Worm (Caenorhabditis elegans) whole organism, mixed stage, embryonic: Measurements from ENCODE around the gene Y75B12B.13.

Source experiments
- M03D4.4 ChIP-seq: sonication (generic microtip); optimal IDR thresholded peaks from 2 replicates; lab custom pipeline; 2017; ENCODE audit warnings: mild to moderate bottlenecking, missing genetic modification characterization, missing compliant biosample characterization
- bed-3 ChIP-seq: fragments of 200-800 bp; sonication (Bioruptor generic); optimal IDR thresholded peaks from 3 replicates; lab custom pipeline; 2018; ENCODE audit warnings: mild to moderate bottlenecking, missing genetic modification characterization, moderate library complexity, missing compliant biosample characterization
- blmp-1 ChIP-seq: fragments of 150-350 bp; optimal IDR thresholded peaks from 2 replicates; lab custom pipeline; 2014; ENCODE audit warnings: missing biosample characterization, missing genetic modification characterization
- ceh-39 ChIP-seq: fragments of 150-350 bp; optimal IDR thresholded peaks from 2 replicates; lab custom pipeline; 2014; ENCODE audit warnings: missing biosample characterization, missing genetic modification characterization
- ceh-43 ChIP-seq: fragments of 200-800 bp; sonication (Bioruptor generic); optimal IDR thresholded peaks from 2 replicates; lab custom pipeline; 2018; ENCODE audit warnings: mild to moderate bottlenecking, missing genetic modification characterization, moderate library complexity, missing compliant biosample characterization
- ceh-83 ChIP-seq: fragments of 200-800 bp; sonication (Bioruptor generic); optimal IDR thresholded peaks from 2 replicates; lab custom pipeline; 2018; ENCODE audit warnings: mild to moderate bottlenecking, missing genetic modification characterization, missing compliant biosample characterization
- ces-1 ChIP-seq: fragments of 150-350 bp; optimal IDR thresholded peaks from 2 replicates; lab custom pipeline; 2014; ENCODE audit warnings: missing biosample characterization, missing genetic modification reagents, missing genetic modification characterization
- cnd-1 ChIP-seq: fragments of 200-800 bp; sonication (Bioruptor generic); optimal IDR thresholded peaks from 2 replicates; lab custom pipeline; 2018; ENCODE audit warnings: mild to moderate bottlenecking, missing genetic modification characterization, missing compliant biosample characterization
- drap-1 ChIP-seq: fragments of 200-800 bp; sonication (Bioruptor generic); optimal IDR thresholded peaks from 3 replicates; lab custom pipeline; 2018; ENCODE audit warnings: mild to moderate bottlenecking, missing genetic modification characterization, missing compliant biosample characterization
- elt-1 ChIP-seq: sonication (generic microtip); optimal IDR thresholded peaks from 2 replicates; lab custom pipeline; 2017; ENCODE audit warnings: missing genetic modification characterization, mild to moderate bottlenecking, missing compliant biosample characterization, antibody characterized with exemption, moderate library complexity, borderline replicate concordance; ENCODE audit not compliant: insufficient read depth
- ham-2 ChIP-seq: fragments of 200-800 bp; sonication (Bioruptor generic); optimal IDR thresholded peaks from 2 replicates; lab custom pipeline; 2018; ENCODE audit warnings: mild to moderate bottlenecking, missing genetic modification characterization, missing compliant biosample characterization
- hlh-1 ChIP-seq: fragments of 150-350 bp; optimal IDR thresholded peaks from 2 replicates; lab custom pipeline; 2014; ENCODE audit warnings: missing biosample characterization, missing genetic modification reagents, missing genetic modification characterization
- lin-13 ChIP-seq: fragments of 150-350 bp; optimal IDR thresholded peaks from 2 replicates; lab custom pipeline; 2014; ENCODE audit warnings: missing biosample characterization, missing genetic modification characterization
- lsy-2 ChIP-seq: fragments of 150-350 bp; optimal IDR thresholded peaks from 2 replicates; lab custom pipeline; 2014; ENCODE audit warnings: missing biosample characterization, missing genetic modification characterization
- mep-1 ChIP-seq: fragments of 150-350 bp; optimal IDR thresholded peaks from 2 replicates; lab custom pipeline; 2017; ENCODE audit warnings: missing biosample characterization, missing genetic modification reagents, missing genetic modification characterization, inconsistent platforms
- mls-2 ChIP-seq: sonication (generic microtip); optimal IDR thresholded peaks from 2 replicates; lab custom pipeline; 2016; ENCODE audit warnings: mild to moderate bottlenecking, missing genetic modification characterization, moderate library complexity, missing compliant biosample characterization
- nhr-12 ChIP-seq: fragments of 150-350 bp; optimal IDR thresholded peaks from 2 replicates; lab custom pipeline; 2014; ENCODE audit warnings: missing biosample characterization, missing genetic modification characterization
- nhr-2 ChIP-seq: fragments of 150-350 bp; optimal IDR thresholded peaks from 2 replicates; lab custom pipeline; 2014; ENCODE audit warnings: missing biosample characterization, missing genetic modification characterization
- nhr-237 ChIP-seq: fragments of 150-350 bp; optimal IDR thresholded peaks from 2 replicates; lab custom pipeline; 2014; ENCODE audit warnings: missing biosample characterization, missing genetic modification characterization
- nhr-28 ChIP-seq: fragments of 150-350 bp; optimal IDR thresholded peaks from 2 replicates; lab custom pipeline; 2014; ENCODE audit warnings: missing biosample characterization, missing genetic modification characterization
- nhr-76 ChIP-seq: sonication (generic microtip); optimal IDR thresholded peaks from 2 replicates; lab custom pipeline; 2017; ENCODE audit warnings: missing biosample characterization, missing genetic modification characterization
- pha-4 ChIP-seq: fragments of 150-350 bp; optimal IDR thresholded peaks from 2 replicates; lab custom pipeline; 2018; ENCODE audit warnings: missing biosample characterization, missing genetic modification reagents, missing genetic modification characterization
- sem-2 ChIP-seq: fragments of 200-800 bp; sonication (Bioruptor generic); optimal IDR thresholded peaks from 2 replicates; lab custom pipeline; 2018; ENCODE audit warnings: mild to moderate bottlenecking, missing genetic modification characterization, missing compliant biosample characterization
- snpc-4 ChIP-seq: fragments of 150-350 bp; optimal IDR thresholded peaks from 2 replicates; lab custom pipeline; 2014; ENCODE audit warnings: missing biosample characterization, missing genetic modification characterization
- sptf-1 ChIP-seq: sonication (generic microtip); optimal IDR thresholded peaks from 2 replicates; lab custom pipeline; 2017; ENCODE audit warnings: mild to moderate bottlenecking, missing genetic modification characterization, moderate library complexity, missing compliant biosample characterization
- unc-120 ChIP-seq: sonication (generic microtip); optimal IDR thresholded peaks from 2 replicates; lab custom pipeline; 2017; ENCODE audit warnings: missing genetic modification characterization, missing compliant biosample characterization; ENCODE audit not compliant: poor library complexity, severe bottlenecking
- unc-39 ChIP-seq: fragments of 150-350 bp; optimal IDR thresholded peaks from 2 replicates; lab custom pipeline; 2014; ENCODE audit warnings: missing biosample characterization, missing genetic modification characterization
- unc-62 ChIP-seq: fragments of 150-350 bp; optimal IDR thresholded peaks from 2 replicates; lab custom pipeline; 2014; ENCODE audit warnings: missing biosample characterization, missing genetic modification reagents, missing genetic modification characterization
- zip-8 ChIP-seq: fragments of 150-350 bp; optimal IDR thresholded peaks from 2 replicates; lab custom pipeline; 2014; ENCODE audit warnings: missing biosample characterization, missing genetic modification characterization

The Y75B12B.13 gene

DNA sequence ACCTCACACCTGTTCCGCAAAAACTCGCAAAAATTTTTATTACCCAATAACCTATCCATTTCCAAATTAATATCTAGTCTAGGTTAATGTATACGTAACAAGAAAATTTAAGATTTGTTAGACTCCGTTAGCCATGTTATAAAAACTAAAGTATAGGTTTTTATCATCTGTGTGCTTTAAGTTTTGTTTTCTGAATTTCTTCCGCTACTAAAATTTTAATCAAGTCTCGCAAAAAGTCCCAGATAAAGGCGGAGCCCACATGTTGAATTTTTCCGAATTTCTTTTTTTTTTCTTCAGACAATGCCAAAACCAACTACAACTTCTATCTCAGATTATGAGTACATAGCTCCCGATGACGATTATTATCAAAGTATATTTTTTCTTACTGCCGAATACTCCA is 38.4 kb upstream of the Y75B12B.13 start, which contains the start of gene srw-13:
Gene srw-13 (plus strand): TSS at position 301 of the 400 bp plus-strand sequence.
- TF ChIP-seq nhr-28 (no peak), mls-2 (tag; lab: Kevin White, UChicago) (no peak), nhr-76 (no peak), ces-1 (no peak), unc-62 (GFP tag; lab: Kevin White, UChicago) (no peak)

DNA sequence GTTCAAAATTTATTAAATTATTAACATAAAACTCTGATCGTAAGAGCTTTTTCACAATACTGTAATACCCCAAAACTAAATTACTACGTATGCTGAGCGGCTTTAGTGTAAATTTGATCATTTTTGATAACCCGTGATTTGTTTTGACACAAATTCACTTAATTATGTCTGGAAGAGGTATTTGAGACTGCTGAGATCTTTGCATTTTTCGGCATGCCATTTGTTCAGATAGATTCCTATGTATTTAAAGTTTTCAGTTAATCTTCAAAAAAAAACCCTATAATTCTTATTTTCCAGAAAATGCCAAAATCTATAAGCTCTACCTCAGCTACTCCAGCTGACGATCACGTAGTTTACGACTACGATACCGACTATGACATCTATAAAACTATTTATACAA is 36.4 kb upstream of the Y75B12B.13 start, which contains the start of gene srw-15:
Gene srw-15 (plus strand): TSS at position 301 of the 400 bp plus-strand sequence.
- TF ChIP-seq lin-13 (tag; lab: Kevin White, UChicago) (no peak), sptf-1 (no peak)

DNA sequence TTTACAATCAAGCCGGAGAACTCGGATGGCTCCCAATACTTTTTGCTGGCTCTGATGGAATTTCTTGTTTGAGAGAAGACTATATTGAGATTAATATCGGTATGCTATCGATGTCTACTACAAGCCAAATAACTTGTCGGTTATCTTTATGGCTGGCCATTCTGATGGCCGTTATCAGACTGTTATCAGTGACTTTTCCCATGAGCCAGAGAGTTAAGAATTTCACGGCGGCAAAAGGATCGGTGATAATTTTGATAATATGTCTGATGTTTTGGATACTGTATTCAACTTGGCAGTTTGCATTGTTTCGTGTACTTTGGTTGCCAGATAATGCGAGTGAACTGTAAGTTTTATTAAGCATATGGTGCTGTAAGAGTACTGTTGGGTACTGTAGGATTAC is 32.4 kb upstream of the Y75B12B.13 start:
- TF ChIP-seq elt-1 (tag; lab: Kevin White, UChicago) (no peak), lin-13 (tag; lab: Kevin White, UChicago) (no peak), ceh-43 (GFP tag; lab: Kevin White, UChicago) (no peak), nhr-76 (no peak), ces-1 (no peak), hlh-1 (tag; lab: Kevin White, UChicago) (no peak), M03D4.4 (no peak)

DNA sequence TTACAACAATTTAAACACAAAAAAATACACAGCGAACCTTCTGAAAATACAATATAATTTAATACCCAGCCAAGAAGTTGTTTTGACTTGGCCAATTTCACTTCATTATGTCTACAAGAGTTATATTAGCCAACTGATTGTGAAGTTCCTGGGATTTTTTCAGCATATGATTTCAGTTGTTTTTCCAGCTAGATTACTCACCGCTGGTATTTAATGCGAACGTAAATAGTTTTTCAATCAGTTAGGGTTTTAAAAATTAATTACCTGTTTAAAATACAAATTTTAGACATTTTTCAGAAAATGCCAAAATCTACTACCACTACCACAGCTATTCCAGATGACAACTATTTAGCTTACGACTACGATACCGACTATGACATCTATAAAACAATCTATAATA is 31.8 kb upstream of the Y75B12B.13 start, which contains the start of gene srw-14:
Gene srw-14 (plus strand): TSS at position 301 of the 400 bp plus-strand sequence.
- TF ChIP-seq blmp-1 (tag; lab: Kevin White, UChicago) (no peak), pha-4 (tag; lab: Kevin White, UChicago) (no peak), unc-62 (GFP tag; lab: Kevin White, UChicago) (no peak), unc-120 (tag; lab: Kevin White, UChicago) (no peak)

DNA sequence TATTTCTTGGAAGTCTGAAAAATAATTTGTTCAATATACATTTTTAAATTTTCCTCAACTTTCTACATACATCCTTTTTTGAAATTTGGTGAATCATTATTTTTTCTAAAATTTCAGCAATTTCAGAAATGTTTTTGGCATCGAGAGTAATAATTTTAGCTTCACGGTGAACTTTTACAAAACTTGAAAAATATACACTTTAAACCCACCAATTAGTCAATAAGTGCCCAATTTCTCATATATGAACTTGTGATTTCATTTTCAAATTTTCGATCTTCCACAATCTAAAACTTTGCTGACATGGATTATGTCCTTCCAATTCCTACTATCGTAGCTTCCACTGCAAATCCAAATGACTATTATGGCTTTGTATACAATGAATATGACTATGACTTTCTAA is 29.9 kb upstream of the Y75B12B.13 start, which contains the start of gene srw-24:
Gene srw-24 (plus strand): TSS at position 301 of the 400 bp plus-strand sequence.
- TF ChIP-seq nhr-237 (tag; lab: Kevin White, UChicago) = no peak
- TF ChIP-seq drap-1 = no peak
- TF ChIP-seq mls-2 (tag; lab: Kevin White, UChicago) = no peak
- TF ChIP-seq mep-1 (tag; lab: Kevin White, UChicago) = no peak
- TF ChIP-seq unc-62 (GFP tag; lab: Kevin White, UChicago) = no peak
- TF ChIP-seq pha-4 (tag; lab: Kevin White, UChicago) = no peak
- no peak for TF ChIP-seq sem-2 (GFP tag; lab: Kevin White, UChicago)
- no peak for TF ChIP-seq nhr-2
- no peak for TF ChIP-seq nhr-28
- TF ChIP-seq snpc-4 (tag; lab: Kevin White, UChicago) = no peak
- no peak for TF ChIP-seq lsy-2
- TF ChIP-seq cnd-1 = no peak
- TF ChIP-seq ces-1 = no peak
- no peak for TF ChIP-seq bed-3 (GFP tag; lab: Kevin White, UChicago)
- TF ChIP-seq unc-39 (tag; lab: Kevin White, UChicago) = no peak

DNA sequence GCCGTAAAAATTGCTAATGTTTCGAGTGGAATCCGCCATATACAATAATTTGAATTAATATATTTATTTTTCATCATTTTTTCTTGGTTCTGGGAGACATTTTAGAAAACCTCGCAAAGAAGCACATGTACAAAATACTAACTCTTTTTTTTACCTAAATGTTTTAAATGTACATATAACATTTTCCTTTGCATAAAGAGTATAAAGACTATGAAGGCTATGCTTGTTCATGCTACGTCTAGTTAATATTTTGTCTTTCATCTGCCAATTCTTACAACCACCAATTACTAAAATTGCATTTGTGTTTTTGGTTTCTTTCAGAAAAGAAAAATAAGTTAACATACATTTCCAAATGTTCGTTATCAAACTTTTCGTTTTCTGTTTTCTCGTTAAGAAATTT is 27.5 kb upstream of the Y75B12B.13 start, which contains the start of gene irld-25:
Gene irld-25 (plus strand): TSS at position 301 of the 400 bp plus-strand sequence.
- TF ChIP-seq unc-39 (tag; lab: Kevin White, UChicago) (no peak), lin-13 (tag; lab: Kevin White, UChicago) (no peak), zip-8 (tag; lab: Kevin White, UChicago) (no peak), mep-1 (tag; lab: Kevin White, UChicago) (no peak), ceh-39 (tag; lab: Kevin White, UChicago) (no peak), pha-4 (tag; lab: Kevin White, UChicago) (no peak), ceh-83 (GFP tag; lab: Kevin White, UChicago) (no peak), nhr-28 (no peak), hlh-1 (tag; lab: Kevin White, UChicago) (no peak), snpc-4 (tag; lab: Kevin White, UChicago) (no peak), lsy-2 (no peak), sptf-1 (no peak), nhr-76 (no peak), mls-2 (tag; lab: Kevin White, UChicago) (no peak), nhr-12 (tag; lab: Kevin White, UChicago) (no peak), cnd-1 (no peak), nhr-237 (tag; lab: Kevin White, UChicago) (no peak), ham-2 (GFP tag; lab: Kevin White, UChicago) (no peak)
